Fruit fly (Drosophila melanogaster) Kc167 (cell line): ENCODE results near the gene mRpL40.

Source experiments
- h ChIP-seq: fragments of >200 bp; optimal IDR thresholded peaks from 3 replicates; lab custom pipeline; 2018; ENCODE audit warnings: missing external identifiers
- psq ChIP-seq: fragments of >200 bp; optimal IDR thresholded peaks from 2 replicates; lab custom pipeline; 2017; ENCODE audit warnings: missing external identifiers

dm6 chr3R:11392805-11393204, 14.9 kb upstream of the mRpL40 start:
- TF ChIP-seq h, result no peak
- no peak for TF ChIP-seq psq (lab: Kevin White, UChicago)
